Fruit fly (Drosophila melanogaster): ENCODE measurements around the gene CG16890.
A peak's percentile ranks its signal among the peaks of the same experiment; 100 is the strongest.

CG16890 gene

DNA sequence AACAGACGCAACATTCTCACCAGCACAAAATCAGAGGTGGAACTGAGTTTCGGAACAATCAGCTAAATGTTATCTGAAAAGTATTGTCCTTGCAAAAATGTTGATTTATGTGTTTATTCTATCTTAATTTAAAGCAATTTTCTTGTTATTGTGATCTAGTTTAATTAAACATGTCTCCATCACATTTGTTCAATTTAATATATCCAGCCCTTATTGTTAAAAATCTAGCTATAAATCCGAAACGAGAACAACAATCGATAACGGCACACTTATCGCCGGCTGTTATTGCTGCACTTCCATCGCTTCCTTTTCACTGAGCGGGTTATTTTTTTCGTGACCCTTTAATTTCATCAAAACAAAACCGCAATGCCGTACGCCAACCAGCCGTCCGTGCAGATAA lies 48.9 kb upstream of the CG16890 start, which contains the start of the genes GatC, PolG2 and Polr2C (continued):
- no peak for TF ChIP-seq CG31224 (GFP tag; IDR thresholded peaks at IDR 0.05)
- no peak for TF ChIP-seq Nf-YA (GFP tag; IDR thresholded peaks at IDR 0.05)
- no peak for TF ChIP-seq fd3F (GFP tag; optimal IDR thresholded peaks at IDR 0.05)
- peak; percentile 93 for TF ChIP-seq HLH4C (GFP tag; IDR thresholded peaks at IDR 0.05; ENCODE audit: partially characterized antibody)
- TF ChIP-seq sima (GFP tag; optimal IDR thresholded peaks at IDR 0.05), result no peak
- TF ChIP-seq Spps (tag; optimal IDR thresholded peaks at IDR 0.05), result no peak
- no peak for TF ChIP-seq CG14441 (GFP tag; IDR thresholded peaks at IDR 0.05)
- TF ChIP-seq CG18619 (GFP tag; optimal IDR thresholded peaks at IDR 0.05), result no peak
- TF ChIP-seq her (GFP tag; optimal IDR thresholded peaks at IDR 0.05), result no peak
- no peak for TF ChIP-seq cato (GFP tag; optimal IDR thresholded peaks at IDR 0.05; ENCODE audit: borderline replicate concordance)
- no peak for TF ChIP-seq luna (GFP tag; optimal IDR thresholded peaks at IDR 0.05)
- TF ChIP-seq run (tag; optimal IDR thresholded peaks at IDR 0.05), result no peak
- TF ChIP-seq Ssrp (tag; optimal IDR thresholded peaks at IDR 0.05), result peak; percentile 35
- no peak for TF ChIP-seq CG4730 (GFP tag; IDR thresholded peaks at IDR 0.05)
- peak; percentile 58 for TF ChIP-seq chn (GFP tag; optimal IDR thresholded peaks at IDR 0.05)
- TF ChIP-seq gsb-n (tag; optimal IDR thresholded peaks at IDR 0.05), result no peak
- TF ChIP-seq CoRest (tag; optimal IDR thresholded peaks at IDR 0.05), result peak; percentile 56
- TF ChIP-seq CG10565 (GFP tag; optimal IDR thresholded peaks at IDR 0.05), result no peak
- TF ChIP-seq row (GFP tag; IDR thresholded peaks at IDR 0.05), result peak; percentile 92
- TF ChIP-seq crc (GFP tag; optimal IDR thresholded peaks at IDR 0.05), result no peak
- TF ChIP-seq Side (GFP tag; optimal IDR thresholded peaks at IDR 0.05), result peak; percentile 26
- TF ChIP-seq crol (GFP tag; IDR thresholded peaks at IDR 0.05), result no peak
- no peak for TF ChIP-seq CG2889 (GFP tag; IDR thresholded peaks at IDR 0.05)
- TF ChIP-seq CG7745 (tag; optimal IDR thresholded peaks at IDR 0.05), result no peak
- no peak for TF ChIP-seq exex (tag; optimal IDR thresholded peaks at IDR 0.05)
- TF ChIP-seq B-H2 (GFP tag; optimal IDR thresholded peaks at IDR 0.05), result peak; percentile 22
- TF ChIP-seq CG1602 (GFP tag; optimal IDR thresholded peaks at IDR 0.05), result peak; percentile 15
- TF ChIP-seq fd102C (GFP tag; optimal IDR thresholded peaks at IDR 0.05), result no peak
- no peak for TF ChIP-seq Ravus (GFP tag; IDR thresholded peaks at IDR 0.05)
- TF ChIP-seq CG9609 (GFP tag; optimal IDR thresholded peaks at IDR 0.05), result peak; percentile 51
- peak; percentile 62; the same call in 1 of the 3 replicates for TF ChIP-seq CG34422 (GFP tag; IDR thresholded peaks at IDR 0.05)
- no peak for TF ChIP-seq CG8359 (GFP tag; optimal IDR thresholded peaks at IDR 0.05; ENCODE audit: borderline replicate concordance)
- TF ChIP-seq CG10209 (GFP tag; optimal IDR thresholded peaks at IDR 0.05), result no peak
- TF ChIP-seq CG2116 (GFP tag; optimal IDR thresholded peaks at IDR 0.05), result peak; percentile 66
- TF ChIP-seq esg (GFP tag; conservative IDR thresholded peaks at IDR 0.05), result peak; percentile 37; the same call in 1 of the 2 replicates
- peak; percentile 67 for TF ChIP-seq Elba2 (GFP tag; optimal IDR thresholded peaks at IDR 0.05)
- no peak for TF ChIP-seq CG3407 (GFP tag; optimal IDR thresholded peaks at IDR 0.05)
- peak; percentile 14 for TF ChIP-seq ab (GFP tag; optimal IDR thresholded peaks at IDR 0.05)
- TF ChIP-seq cwo (GFP tag; optimal IDR thresholded peaks at IDR 0.05), result no peak
- TF ChIP-seq CG34224 (GFP tag; IDR thresholded peaks at IDR 0.05; ENCODE audit: partially characterized antibody), result peak; percentile 94
- no peak for TF ChIP-seq CG4360 (GFP tag; IDR thresholded peaks at IDR 0.05)
- no peak for TF ChIP-seq Mad (GFP tag; optimal IDR thresholded peaks at IDR 0.05)
- no peak for TF ChIP-seq CG6813 (GFP tag; optimal IDR thresholded peaks at IDR 0.05)
- TF ChIP-seq psq (GFP tag; optimal IDR thresholded peaks at IDR 0.05), result no peak
- peak; percentile 53 for TF ChIP-seq gcm (GFP tag; optimal IDR thresholded peaks at IDR 0.05)
- TF ChIP-seq CG15073 (GFP tag; optimal IDR thresholded peaks at IDR 0.05), result no peak
- no peak for TF ChIP-seq pita (GFP tag; optimal IDR thresholded peaks at IDR 0.05)
- TF ChIP-seq CG14710 (tag; optimal IDR thresholded peaks at IDR 0.05), result peak; percentile 67
- no peak for TF ChIP-seq Jarid2 (GFP tag; optimal IDR thresholded peaks at IDR 0.05)
- TF ChIP-seq CG31441 (GFP tag; IDR thresholded peaks at IDR 0.05), result no peak
- no peak for TF ChIP-seq Taf1 (GFP tag; IDR thresholded peaks at IDR 0.05)
